Fruit fly (Drosophila melanogaster) whole organism, embryonic: Measurements from ENCODE around the gene Invadolysin.

ENCODE experiments used
- Ada2b ChIP-seq: fragments of 200-800 bp; sonication (Bioruptor generic); IDR thresholded peaks from 2 replicates; pipeline ENCODE4 v1.3.6; 2022; ENCODE audit warnings: missing biosample characterization, missing genetic modification characterization
- Aef1 ChIP-seq: fragments of 200-800 bp; sonication (Bioruptor generic); IDR thresholded peaks from 3 replicates; pipeline ENCODE4 v1.3.6; 2022; ENCODE audit warnings: missing biosample characterization, missing genetic modification characterization
- Asciz ChIP-seq: fragments of 200-800 bp; sonication (Bioruptor generic); optimal IDR thresholded peaks from 2 replicates; lab custom pipeline; 2017; ENCODE audit warnings: missing biosample characterization, mild to moderate bottlenecking, missing genetic modification characterization, missing genetic modification reagents
- CG11456 ChIP-seq: fragments of 200-800 bp; sonication (Bioruptor generic); IDR thresholded peaks from 3 replicates; pipeline ENCODE4 v1.3.6; 2022; ENCODE audit warnings: missing biosample characterization, missing genetic modification characterization
- CG11504 ChIP-seq: fragments of 200-800 bp; sonication (Bioruptor generic); optimal IDR thresholded peaks from 3 replicates; lab custom pipeline; 2019; ENCODE audit warnings: missing biosample characterization, mild to moderate bottlenecking, missing genetic modification characterization, moderate library complexity
- CG12155 ChIP-seq: fragments of 200-800 bp; sonication (Bioruptor generic); optimal IDR thresholded peaks from 3 replicates; lab custom pipeline; 2016; ENCODE audit warnings: missing biosample characterization, missing genetic modification characterization
- CG14441 ChIP-seq: fragments of 200-800 bp; sonication (Bioruptor generic); IDR thresholded peaks from 2 replicates; pipeline ENCODE4 v1.3.6; 2022; ENCODE audit warnings: missing biosample characterization, missing genetic modification characterization
- CG2116 ChIP-seq: fragments of 200-800 bp; sonication (Bioruptor generic); optimal IDR thresholded peaks from 3 replicates; lab custom pipeline; 2018; ENCODE audit warnings: missing biosample characterization, mild to moderate bottlenecking, missing genetic modification characterization
- CG33557 ChIP-seq: fragments of 200-800 bp; sonication (Bioruptor generic); optimal IDR thresholded peaks from 2 replicates; lab custom pipeline; 2019; ENCODE audit warnings: missing biosample characterization, mild to moderate bottlenecking, missing genetic modification characterization, moderate library complexity
- CG4730 ChIP-seq: fragments of 200-800 bp; sonication (Bioruptor generic); IDR thresholded peaks from 2 replicates; pipeline ENCODE4 v1.3.6; 2022; ENCODE audit warnings: missing biosample characterization, missing genetic modification characterization
- CG8765 ChIP-seq: fragments of 200-800 bp; sonication (Bioruptor generic); IDR thresholded peaks from 2 replicates; pipeline ENCODE4 v1.3.6; 2022; ENCODE audit warnings: missing biosample characterization, missing genetic modification characterization
- CG9876 ChIP-seq: fragments of 200-800 bp; sonication (Bioruptor generic); optimal IDR thresholded peaks from 2 replicates; lab custom pipeline; 2016; ENCODE audit warnings: missing biosample characterization, missing genetic modification characterization
- D ChIP-seq, 2 experiments: fragments of 200-800 bp in 1 of 2; fragments of >200 bp in 1 of 2; sonication (Bioruptor generic) in 1 of 2; optimal IDR thresholded peaks; 2 replicates in 1 of 2; 3 replicates in 1 of 2; lab custom pipeline; 2017; ENCODE audit warnings: mild to moderate bottlenecking in 1 of 2, missing biosample characterization in 1 of 2, missing genetic modification characterization in 1 of 2, missing genetic modification reagents in 1 of 2
- D19A ChIP-seq: fragments of 200-800 bp; optimal IDR thresholded peaks from 3 replicates; lab custom pipeline; 2019; ENCODE audit warnings: missing biosample characterization, mild to moderate bottlenecking, missing genetic modification characterization, moderate library complexity
- Dip3 ChIP-seq: fragments of 200-800 bp; sonication (Bioruptor generic); optimal IDR thresholded peaks from 3 replicates; lab custom pipeline; 2016; ENCODE audit warnings: missing biosample characterization, missing genetic modification characterization
- H15 ChIP-seq: fragments of 200-800 bp; sonication (Bioruptor generic); IDR thresholded peaks from 3 replicates; pipeline ENCODE4 v1.3.6; 2022; ENCODE audit warnings: missing biosample characterization, missing genetic modification characterization
- Hand ChIP-seq: fragments of 200-800 bp; sonication (Bioruptor generic); optimal IDR thresholded peaks from 2 replicates; lab custom pipeline; 2017; ENCODE audit warnings: mild to moderate bottlenecking, missing biosample characterization, missing genetic modification reagents, missing genetic modification characterization
- Hr51 ChIP-seq, 2 experiments: fragments of 200-800 bp; sonication (Bioruptor generic); optimal IDR thresholded peaks; 2 replicates in 1 of 2; 3 replicates in 1 of 2; lab custom pipeline; 2016 to 2018; ENCODE audit warnings: missing biosample characterization in 2 of 2, missing genetic modification characterization in 2 of 2, mild to moderate bottlenecking in 1 of 2, moderate library complexity in 1 of 2
- Med ChIP-seq: fragments of 200-800 bp; sonication (Bioruptor generic); peaks from one replicate; lab custom pipeline; 2016; ENCODE audit warnings: missing biosample characterization, missing genetic modification characterization, mild to moderate bottlenecking, inconsistent platforms, moderate library complexity
- Meics ChIP-seq: fragments of 200-800 bp; sonication (Bioruptor generic); optimal IDR thresholded peaks from 2 replicates; lab custom pipeline; 2017; ENCODE audit warnings: missing biosample characterization, mild to moderate bottlenecking, missing genetic modification characterization
- NK7.1 ChIP-seq: fragments of 200-800 bp; sonication (Bioruptor generic); optimal IDR thresholded peaks from 3 replicates; lab custom pipeline; 2016; ENCODE audit warnings: missing biosample characterization, missing genetic modification characterization
- Oaz ChIP-seq: fragments of 200-800 bp; sonication (Bioruptor generic); IDR thresholded peaks from 2 replicates; pipeline ENCODE4 v1.3.6; 2022; ENCODE audit warnings: missing biosample characterization, missing genetic modification characterization
- PHDP ChIP-seq: fragments of 200-800 bp; sonication (Bioruptor generic); optimal IDR thresholded peaks from 3 replicates; lab custom pipeline; 2018; ENCODE audit warnings: missing biosample characterization, mild to moderate bottlenecking, missing genetic modification characterization, moderate library complexity
- Ptx1 ChIP-seq: fragments of 200-800 bp; sonication (Bioruptor generic); IDR thresholded peaks from 2 replicates; pipeline ENCODE4 v1.3.6; 2022; ENCODE audit warnings: missing biosample characterization, missing genetic modification characterization
- Spps ChIP-seq: fragments of 200-800 bp; sonication (Bioruptor generic); optimal IDR thresholded peaks from 2 replicates; lab custom pipeline; 2018; ENCODE audit warnings: missing biosample characterization, mild to moderate bottlenecking, missing genetic modification characterization
- Sry-δ ChIP-seq: fragments of 200-800 bp; sonication (Bioruptor generic); optimal IDR thresholded peaks from 2 replicates; lab custom pipeline; 2016; ENCODE audit warnings: missing biosample characterization, missing genetic modification characterization
- Tbp ChIP-seq: fragments of >200 bp; optimal IDR thresholded peaks from 2 replicates; lab custom pipeline; 2018; ENCODE audit warnings: missing biosample characterization, missing genetic modification characterization
- aop ChIP-seq: fragments of 200-800 bp; sonication (Bioruptor generic); IDR thresholded peaks from 2 replicates; pipeline ENCODE4 v1.3.6; 2022; ENCODE audit warnings: missing biosample characterization, missing genetic modification characterization
- bbx ChIP-seq: fragments of 200-800 bp; sonication (Bioruptor generic); IDR thresholded peaks from 2 replicates; pipeline ENCODE4 v1.3.6; 2022; ENCODE audit warnings: missing biosample characterization, missing genetic modification characterization; ENCODE audit not compliant: partially characterized antibody
- bcd ChIP-seq: fragments of 200-800 bp; sonication (Bioruptor generic); optimal IDR thresholded peaks from 2 replicates; lab custom pipeline; 2017; ENCODE audit warnings: missing biosample characterization, mild to moderate bottlenecking, missing genetic modification characterization
- cad ChIP-seq: fragments of >200 bp; optimal IDR thresholded peaks from 2 replicates; lab custom pipeline; 2017; ENCODE audit warnings: missing biosample characterization, missing genetic modification characterization
- caup ChIP-seq: fragments of 200-800 bp; sonication (Bioruptor generic); optimal IDR thresholded peaks from 3 replicates; lab custom pipeline; 2017; ENCODE audit warnings: missing biosample characterization, mild to moderate bottlenecking, missing genetic modification characterization, moderate library complexity; ENCODE audit not compliant: severe bottlenecking
- croc ChIP-seq: fragments of 200-800 bp; sonication (Bioruptor generic); conservative IDR thresholded peaks from 3 replicates; pipeline ENCODE4 v1.3.6; 2022; ENCODE audit warnings: missing biosample characterization, missing genetic modification characterization
- dpn ChIP-seq, 2 experiments: fragments of 200-800 bp; sonication (Bioruptor generic); optimal IDR thresholded peaks; 3 replicates each; lab custom pipeline; 2016; ENCODE audit warnings: missing biosample characterization in 2 of 2, missing genetic modification characterization in 2 of 2
- emc ChIP-seq: fragments of 200-800 bp; sonication (Bioruptor generic); optimal IDR thresholded peaks from 2 replicates; lab custom pipeline; 2016; ENCODE audit warnings: missing biosample characterization, missing genetic modification characterization
- en ChIP-seq: fragments of 200-800 bp; sonication (Bioruptor generic); optimal IDR thresholded peaks from 2 replicates; lab custom pipeline; 2016; ENCODE audit warnings: missing biosample characterization, missing genetic modification characterization
- eyg ChIP-seq: fragments of 200-800 bp; sonication (Bioruptor generic); optimal IDR thresholded peaks from 3 replicates; lab custom pipeline; 2016; ENCODE audit warnings: missing biosample characterization, missing genetic modification characterization
- fd102C ChIP-seq: fragments of 200-800 bp; sonication (Bioruptor generic); optimal IDR thresholded peaks from 2 replicates; lab custom pipeline; 2018; ENCODE audit warnings: missing biosample characterization, mild to moderate bottlenecking, missing genetic modification characterization, moderate library complexity
- fd64A ChIP-seq: fragments of 200-800 bp; sonication (Bioruptor generic); optimal IDR thresholded peaks from 3 replicates; lab custom pipeline; 2018; ENCODE audit warnings: missing biosample characterization, mild to moderate bottlenecking, missing genetic modification characterization
- fu2 ChIP-seq: fragments of 200-800 bp; sonication (Bioruptor generic); optimal IDR thresholded peaks from 2 replicates; lab custom pipeline; 2016; ENCODE audit warnings: missing biosample characterization, missing genetic modification characterization
- gce ChIP-seq: fragments of 200-800 bp; sonication (Bioruptor generic); IDR thresholded peaks from 3 replicates; pipeline ENCODE4 v1.3.6; 2022; ENCODE audit warnings: missing biosample characterization, missing genetic modification characterization
- gfzf ChIP-seq: fragments of 200-800 bp; sonication (Bioruptor generic); optimal IDR thresholded peaks from 2 replicates; lab custom pipeline; 2016; ENCODE audit warnings: missing biosample characterization, mild to moderate bottlenecking, missing genetic modification characterization, moderate library complexity
- grn ChIP-seq: fragments of 200-800 bp; sonication (Bioruptor generic); optimal IDR thresholded peaks from 3 replicates; lab custom pipeline; 2017; ENCODE audit warnings: missing biosample characterization, missing genetic modification characterization
- gsb-n ChIP-seq: fragments of 200-800 bp; sonication (Bioruptor generic); optimal IDR thresholded peaks from 3 replicates; lab custom pipeline; 2018; ENCODE audit warnings: missing biosample characterization, mild to moderate bottlenecking, missing genetic modification characterization
- inv ChIP-seq: fragments of 200-800 bp; sonication (Bioruptor generic); IDR thresholded peaks from 2 replicates; pipeline ENCODE4 v1.3.6; 2022; ENCODE audit warnings: missing biosample characterization, missing genetic modification characterization; ENCODE audit not compliant: partially characterized antibody
- pan ChIP-seq, 4 experiments: fragments of >200 bp in 3 of 4; fragments of 200-800 bp in 1 of 4; sonication (Bioruptor generic) in 1 of 4; optimal IDR thresholded peaks in 3 of 4; IDR thresholded peaks in 1 of 4; 2 replicates each; pipeline versions ENCODE4 v1.3.6 to Lab custom; 2017 to 2022; ENCODE audit warnings: missing biosample characterization in 2 of 4, missing genetic modification characterization in 2 of 4, mixed read lengths in 1 of 4
- pho ChIP-seq: fragments of 200-800 bp; sonication (Bioruptor generic); optimal IDR thresholded peaks from 2 replicates; lab custom pipeline; 2016; ENCODE audit warnings: missing biosample characterization, missing genetic modification characterization
- repo ChIP-seq: fragments of 200-800 bp; sonication (Bioruptor generic); optimal IDR thresholded peaks from 2 replicates; lab custom pipeline; 2016; ENCODE audit warnings: missing biosample characterization, missing genetic modification characterization
- sd ChIP-seq: fragments of 200-800 bp; sonication (Bioruptor generic); optimal IDR thresholded peaks from 3 replicates; lab custom pipeline; 2018; ENCODE audit warnings: missing biosample characterization, mild to moderate bottlenecking, missing genetic modification characterization, moderate library complexity
- sug ChIP-seq: fragments of 200-800 bp; optimal IDR thresholded peaks from 2 replicates; lab custom pipeline; 2019; ENCODE audit warnings: missing biosample characterization, mild to moderate bottlenecking, missing genetic modification characterization, moderate library complexity

Invadolysin gene

DNA sequence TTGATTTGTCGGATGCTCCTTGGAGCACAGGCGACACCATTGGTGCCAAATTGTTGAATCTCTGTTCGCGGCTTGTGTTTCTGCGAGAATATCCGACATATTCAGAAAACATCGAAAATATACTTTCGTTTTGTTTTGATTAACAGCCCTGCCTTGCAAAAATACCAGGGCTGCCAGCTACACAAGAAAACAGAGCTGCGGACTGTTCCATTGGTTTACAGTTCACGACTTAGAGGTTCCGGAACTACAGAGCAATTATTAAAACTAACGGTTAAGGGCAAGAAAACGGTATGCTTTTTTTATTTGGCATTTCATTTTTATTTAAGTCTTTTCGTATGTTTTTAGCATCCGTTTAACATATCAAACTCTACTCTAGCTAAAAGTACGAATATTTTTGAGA lies 16.7 kb downstream of the Invadolysin start, which contains the start of gene CG6254 (continued):
- TF ChIP-seq Sry-δ (GFP tag; lab: Kevin White, UChicago) (peak; percentile 34), gfzf (GFP tag; lab: Kevin White, UChicago) (peak; percentile 28), CG11504 (tag; lab: Kevin White, UChicago) (no peak), gce (no peak), sd (tag; lab: Kevin White, UChicago) (no peak), repo (GFP tag; lab: Kevin White, UChicago) (peak; percentile 33), fd102C (GFP tag; lab: Kevin White, UChicago) (no peak), eyg (peak; percentile 38), cad (GFP tag; lab: Kevin White, UChicago) (no peak), aop (GFP tag; lab: Robert Waterston, UW) (0 out of 2 replicates have a peak, but pooled peaks have one; percentile 27), fu2 (GFP tag; lab: Kevin White, UChicago) (peak; percentile 12), Asciz (GFP tag; lab: Kevin White, UChicago) (no peak), Med (peak; percentile 88), D (optimal IDR thresholded peaks at IDR 0.05; lab: Kevin White, UChicago) (no peak), D (GFP tag; optimal IDR thresholded peaks at IDR 0.05; lab: Kevin White, UChicago) (no peak), D19A (tag; lab: Kevin White, UChicago) (no peak), Meics (GFP tag; lab: Kevin White, UChicago) (peak; percentile 50), grn (GFP tag; lab: Kevin White, UChicago) (no peak), pho (GFP tag; lab: Kevin White, UChicago) (peak; percentile 43), Ptx1 (peak; percentile 32; the same call in 1 of the 2 replicates), CG14441 (GFP tag; lab: Robert Waterston, UW) (peak; percentile 34; the same call in 1 of the 2 replicates), Aef1 (0 out of 3 replicates have a peak, but pooled peaks have one; percentile 19), en (GFP tag; lab: Kevin White, UChicago) (no peak), Tbp (no peak), Ada2b (GFP tag; lab: Robert Waterston, UW) (0 out of 2 replicates have a peak, but pooled peaks have one; percentile 8), Hand (GFP tag; lab: Kevin White, UChicago) (no peak), CG12155 (GFP tag; lab: Kevin White, UChicago) (peak; percentile 28), Oaz (GFP tag; lab: Robert Waterston, UW) (no peak), CG11456 (GFP tag; lab: Robert Waterston, UW) (peak; percentile 77), dpn (GFP tag; optimal IDR thresholded peaks at IDR 0.05; lab: Kevin White, UChicago) (peak in 1 of 2 experiments; percentile 47), Dip3 (GFP tag; lab: Kevin White, UChicago) (peak; percentile 24), CG4730 (GFP tag; lab: Robert Waterston, UW) (no peak), fd64A (GFP tag; lab: Kevin White, UChicago) (no peak), CG33557 (GFP tag; lab: Kevin White, UChicago) (no peak), CG9876 (peak; percentile 16), NK7.1 (GFP tag; lab: Kevin White, UChicago) (peak; percentile 10), pan (optimal IDR thresholded peaks at IDR 0.05; lab: Kevin White, UChicago) (no peak), pan (GFP tag; optimal IDR thresholded peaks at IDR 0.05 in 1 of 2, IDR thresholded peaks at IDR 0.05 in 1 of 2) (peak in 1 of 2 experiments; percentile 22), inv (GFP tag; lab: Robert Waterston, UW) (peak; percentile 28; the same call in 1 of the 2 replicates), CG8765 (GFP tag; lab: Robert Waterston, UW) (no peak), CG2116 (peak; percentile 54), H15 (GFP tag; lab: Robert Waterston, UW) (no peak), gsb-n (no peak), sug (tag; lab: Kevin White, UChicago) (no peak), Spps (tag; lab: Kevin White, UChicago) (no peak), caup (GFP tag; lab: Kevin White, UChicago) (no peak), Hr51 (GFP tag; optimal IDR thresholded peaks at IDR 0.05; lab: Kevin White, UChicago) (peak in 1 of 2 experiments; percentile 9), PHDP (tag; lab: Kevin White, UChicago) (no peak), emc (no peak), bbx (GFP tag; lab: Robert Waterston, UW) (0 out of 2 replicates have a peak, but pooled peaks have one; percentile 15), croc (GFP tag; lab: Robert Waterston, UW) (no peak), bcd (GFP tag; lab: Kevin White, UChicago) (no peak)
